Worm (Caenorhabditis elegans): ENCODE results near the gene lst-4.

ce11 chrIV:14043680-14044079 is 26.0 kb downstream of the lst-4 start, which contains the start of gene Y37A1B.7:
- no peak for TF ChIP-seq elt-1 (tag; optimal IDR thresholded peaks at IDR 0.05; ENCODE audit: borderline replicate concordance, insufficient read depth)
- no peak for TF ChIP-seq ztf-11 (tag; optimal IDR thresholded peaks at IDR 0.05)
- no peak for TF ChIP-seq ceh-43 (GFP tag; optimal IDR thresholded peaks at IDR 0.05)
- TF ChIP-seq ham-2 (GFP tag; optimal IDR thresholded peaks at IDR 0.05), result no peak
- TF ChIP-seq nhr-28 (tag; optimal IDR thresholded peaks at IDR 0.05), result no peak
- TF ChIP-seq snpc-4 (tag; optimal IDR thresholded peaks at IDR 0.05), result no peak
- no peak for TF ChIP-seq nhr-237 (tag; optimal IDR thresholded peaks at IDR 0.05)
